Fruit fly (Drosophila melanogaster) whole organism, prepupa: ENCODE data around the gene Qsox2.

Experiments
- CG10631 ChIP-seq: fragments of 200-800 bp; sonication (Bioruptor generic); optimal IDR thresholded peaks from 2 replicates; lab custom pipeline; 2016; ENCODE audit warnings: missing biosample characterization, missing genetic modification characterization
- CG10669 ChIP-seq: fragments of 200-800 bp; sonication (Bioruptor generic); optimal IDR thresholded peaks from 3 replicates; lab custom pipeline; 2018; ENCODE audit warnings: missing biosample characterization, mild to moderate bottlenecking, missing genetic modification characterization, moderate library complexity
- CG11294 ChIP-seq: fragments of 200-800 bp; sonication (Bioruptor generic); IDR thresholded peaks from 2 replicates; pipeline ENCODE4 v1.3.6; 2022; ENCODE audit warnings: missing biosample characterization, missing genetic modification characterization
- CG11762 ChIP-seq: fragments of 200-800 bp; sonication (Bioruptor generic); optimal IDR thresholded peaks from 3 replicates; lab custom pipeline; 2016; ENCODE audit warnings: missing biosample characterization, missing genetic modification characterization; ENCODE audit not compliant: insufficient read depth
- CG11902 ChIP-seq: fragments of 200-800 bp; sonication (Bioruptor generic); optimal IDR thresholded peaks from 3 replicates; lab custom pipeline; 2016; ENCODE audit warnings: missing biosample characterization, missing genetic modification characterization
- CG15336 ChIP-seq: fragments of 200-800 bp; sonication (Bioruptor generic); IDR thresholded peaks from 2 replicates; pipeline ENCODE4 v1.3.6; 2022; ENCODE audit warnings: missing biosample characterization, missing genetic modification characterization
- CG16779 ChIP-seq: fragments of 200-800 bp; sonication (Bioruptor generic); optimal IDR thresholded peaks from 3 replicates; lab custom pipeline; 2017; ENCODE audit warnings: missing biosample characterization, mild to moderate bottlenecking, missing genetic modification characterization
- CG3032 ChIP-seq: fragments of 200-800 bp; optimal IDR thresholded peaks from 2 replicates; lab custom pipeline; 2019; ENCODE audit warnings: missing biosample characterization, mild to moderate bottlenecking, missing genetic modification characterization, moderate library complexity
- CG31627 ChIP-seq: fragments of 200-800 bp; sonication (Bioruptor generic); optimal IDR thresholded peaks from 3 replicates; lab custom pipeline; 2016; ENCODE audit warnings: missing biosample characterization, missing genetic modification characterization
- CG32006 ChIP-seq: fragments of 200-800 bp; sonication (Bioruptor generic); optimal IDR thresholded peaks from 3 replicates; lab custom pipeline; 2017; ENCODE audit warnings: missing biosample characterization, mild to moderate bottlenecking, missing genetic modification characterization
- CG3919 ChIP-seq: fragments of 200-800 bp; sonication (Bioruptor generic); optimal IDR thresholded peaks from 3 replicates; lab custom pipeline; 2016; ENCODE audit warnings: missing biosample characterization, missing genetic modification characterization
- CG4318 ChIP-seq: fragments of 200-800 bp; sonication (Bioruptor generic); optimal IDR thresholded peaks from 3 replicates; lab custom pipeline; 2017; ENCODE audit warnings: missing biosample characterization, mild to moderate bottlenecking, missing genetic modification characterization
- CG6163 ChIP-seq: fragments of 200-800 bp; sonication (Bioruptor generic); IDR thresholded peaks from 3 replicates; pipeline ENCODE4 v1.3.6; 2022; ENCODE audit warnings: missing biosample characterization, missing genetic modification characterization
- CG6276 ChIP-seq: fragments of 200-800 bp; sonication (Bioruptor generic); optimal IDR thresholded peaks from 2 replicates; lab custom pipeline; 2017; ENCODE audit warnings: missing biosample characterization, mild to moderate bottlenecking, missing genetic modification characterization
- CG6808 ChIP-seq: fragments of 200-800 bp; sonication (Bioruptor generic); optimal IDR thresholded peaks from 3 replicates; lab custom pipeline; 2017; ENCODE audit warnings: missing biosample characterization, missing genetic modification characterization, mild to moderate bottlenecking, moderate library complexity, missing genetic modification reagents
- CG6854 ChIP-seq: fragments of 200-800 bp; sonication (Bioruptor generic); optimal IDR thresholded peaks from 2 replicates; lab custom pipeline; 2017; ENCODE audit warnings: missing biosample characterization, mild to moderate bottlenecking, missing genetic modification characterization
- CG7368 ChIP-seq: fragments of 200-800 bp; sonication (Bioruptor generic); optimal IDR thresholded peaks from 3 replicates; lab custom pipeline; 2016; ENCODE audit warnings: missing biosample characterization, missing genetic modification characterization
- CG8119 ChIP-seq: fragments of 200-800 bp; sonication (Bioruptor generic); IDR thresholded peaks from 3 replicates; pipeline ENCODE4 v1.3.6; 2022; ENCODE audit warnings: missing biosample characterization, missing genetic modification characterization
- CG8319 ChIP-seq: fragments of 200-800 bp; sonication (Bioruptor generic); optimal IDR thresholded peaks from 3 replicates; lab custom pipeline; 2016; ENCODE audit warnings: missing biosample characterization, missing genetic modification characterization
- CG8632 ChIP-seq: fragments of 200-800 bp; sonication (Bioruptor generic); optimal IDR thresholded peaks from 3 replicates; lab custom pipeline; 2016; ENCODE audit warnings: missing biosample characterization, missing genetic modification characterization
- CG9139 ChIP-seq: fragments of 200-800 bp; sonication (Bioruptor generic); optimal IDR thresholded peaks from 3 replicates; lab custom pipeline; 2017; ENCODE audit warnings: missing biosample characterization, mild to moderate bottlenecking, missing genetic modification characterization
- Eip75B ChIP-seq: fragments of 200-800 bp; sonication (Bioruptor generic); optimal IDR thresholded peaks from 3 replicates; lab custom pipeline; 2016; ENCODE audit warnings: missing biosample characterization, missing genetic modification characterization
- Eip78C ChIP-seq: fragments of 200-800 bp; sonication (Bioruptor generic); peaks from one replicate; lab custom pipeline; 2016; ENCODE audit warnings: missing biosample characterization, missing genetic modification characterization
- Eip93F ChIP-seq: fragments of 200-800 bp; sonication (Bioruptor generic); optimal IDR thresholded peaks from 2 replicates; lab custom pipeline; 2016; ENCODE audit warnings: missing biosample characterization, mild to moderate bottlenecking, missing genetic modification characterization
- Ets21C ChIP-seq: fragments of 200-800 bp; sonication (Bioruptor generic); optimal IDR thresholded peaks from 3 replicates; lab custom pipeline; 2016; ENCODE audit warnings: missing biosample characterization, missing genetic modification characterization
- Ets96B ChIP-seq: fragments of 200-800 bp; optimal IDR thresholded peaks from 2 replicates; lab custom pipeline; 2019; ENCODE audit warnings: missing biosample characterization, mild to moderate bottlenecking, missing genetic modification characterization, moderate library complexity
- Gug ChIP-seq: fragments of 200-800 bp; sonication (Bioruptor generic); IDR thresholded peaks from 2 replicates; pipeline ENCODE4 v1.3.6; 2022; ENCODE audit warnings: missing biosample characterization, missing genetic modification characterization
- Hr38 ChIP-seq: sonication (Bioruptor generic); optimal IDR thresholded peaks from 2 replicates; lab custom pipeline; 2016; ENCODE audit warnings: missing biosample characterization, missing genetic modification characterization
- Hr39 ChIP-seq: fragments of 200-800 bp; sonication (Bioruptor generic); optimal IDR thresholded peaks from 2 replicates; lab custom pipeline; 2016; ENCODE audit warnings: missing biosample characterization, missing genetic modification characterization
- Hr4 ChIP-seq: fragments of 200-800 bp; sonication (Bioruptor generic); optimal IDR thresholded peaks from 3 replicates; lab custom pipeline; 2016; ENCODE audit warnings: missing biosample characterization, missing genetic modification characterization
- Lpt ChIP-seq: fragments of 200-800 bp; sonication (Bioruptor generic); optimal IDR thresholded peaks from 3 replicates; lab custom pipeline; 2016; ENCODE audit warnings: missing biosample characterization, missing genetic modification characterization
- Met ChIP-seq: fragments of 200-800 bp; sonication (Bioruptor generic); optimal IDR thresholded peaks from 3 replicates; lab custom pipeline; 2016; ENCODE audit warnings: missing biosample characterization, missing genetic modification characterization
- OdsH ChIP-seq: fragments of 200-800 bp; sonication (Bioruptor generic); optimal IDR thresholded peaks from 3 replicates; lab custom pipeline; 2016; ENCODE audit warnings: missing biosample characterization, missing genetic modification characterization
- Smox ChIP-seq: fragments of 200-800 bp; sonication (Bioruptor generic); optimal IDR thresholded peaks from 3 replicates; lab custom pipeline; 2016; ENCODE audit warnings: missing biosample characterization, missing genetic modification characterization
- Sox102F ChIP-seq: fragments of 200-800 bp; sonication (Bioruptor generic); optimal IDR thresholded peaks from 2 replicates; lab custom pipeline; 2016; ENCODE audit warnings: missing biosample characterization, mild to moderate bottlenecking, missing genetic modification characterization
- Sox15 ChIP-seq: fragments of 200-800 bp; sonication (Bioruptor generic); optimal IDR thresholded peaks from 3 replicates; lab custom pipeline; 2016; ENCODE audit warnings: missing biosample characterization, missing genetic modification characterization
- achi ChIP-seq: fragments of 200-800 bp; sonication (Bioruptor generic); optimal IDR thresholded peaks from 3 replicates; lab custom pipeline; 2016; ENCODE audit warnings: missing biosample characterization, missing genetic modification characterization
- cyc ChIP-seq: fragments of 200-800 bp; sonication (Bioruptor generic); optimal IDR thresholded peaks from 3 replicates; lab custom pipeline; 2016; ENCODE audit warnings: missing biosample characterization, missing genetic modification characterization
- dac ChIP-seq: fragments of 200-800 bp; sonication (Bioruptor generic); optimal IDR thresholded peaks from 2 replicates; lab custom pipeline; 2017; ENCODE audit warnings: missing biosample characterization, mild to moderate bottlenecking, missing genetic modification characterization
- eg ChIP-seq: fragments of 200-800 bp; sonication (Bioruptor generic); IDR thresholded peaks from 3 replicates; pipeline ENCODE4 v1.3.6; 2022; ENCODE audit warnings: missing biosample characterization, missing genetic modification characterization
- esn ChIP-seq: fragments of 200-800 bp; sonication (Bioruptor generic); optimal IDR thresholded peaks from 2 replicates; lab custom pipeline; 2016; ENCODE audit warnings: missing biosample characterization, mild to moderate bottlenecking, missing genetic modification characterization, moderate library complexity
- fd59A ChIP-seq: fragments of 200-800 bp; sonication (Bioruptor generic); optimal IDR thresholded peaks from 2 replicates; lab custom pipeline; 2017; ENCODE audit warnings: missing biosample characterization, mild to moderate bottlenecking, missing genetic modification characterization, missing genetic modification reagents
- fd85E ChIP-seq: fragments of 200-800 bp; sonication (Bioruptor generic); optimal IDR thresholded peaks from 3 replicates; lab custom pipeline; 2016; ENCODE audit warnings: missing biosample characterization, missing genetic modification characterization
- fkh ChIP-seq: fragments of 200-800 bp; sonication (Bioruptor generic); optimal IDR thresholded peaks from 3 replicates; lab custom pipeline; 2017; ENCODE audit warnings: missing biosample characterization, mild to moderate bottlenecking, missing genetic modification characterization, moderate library complexity
- lz ChIP-seq: fragments of 200-800 bp; sonication (Bioruptor generic); optimal IDR thresholded peaks from 3 replicates; lab custom pipeline; 2016; ENCODE audit warnings: missing biosample characterization, missing genetic modification characterization
- net ChIP-seq: fragments of 200-800 bp; sonication (Bioruptor generic); optimal IDR thresholded peaks from 3 replicates; lab custom pipeline; 2016; ENCODE audit warnings: missing biosample characterization, missing genetic modification characterization
- pdm3 ChIP-seq: fragments of 200-800 bp; sonication (Bioruptor generic); optimal IDR thresholded peaks from 3 replicates; lab custom pipeline; 2016; ENCODE audit warnings: missing biosample characterization, missing genetic modification characterization
- salr ChIP-seq, 2 experiments: fragments of 200-800 bp; sonication (Bioruptor generic); optimal IDR thresholded peaks; 3 replicates each; lab custom pipeline; 2016 to 2018; ENCODE audit warnings: missing biosample characterization in 2 of 2, missing genetic modification characterization in 2 of 2, mild to moderate bottlenecking in 1 of 2
- spab ChIP-seq: fragments of 200-800 bp; sonication (Bioruptor generic); optimal IDR thresholded peaks from 2 replicates; lab custom pipeline; 2017; ENCODE audit warnings: missing biosample characterization, mild to moderate bottlenecking, missing genetic modification characterization, missing genetic modification reagents
- ss ChIP-seq, 2 experiments: fragments of 200-800 bp; sonication (Bioruptor generic); optimal IDR thresholded peaks; 2 replicates in 1 of 2; 3 replicates in 1 of 2; lab custom pipeline; 2017 to 2018; ENCODE audit warnings: mild to moderate bottlenecking in 2 of 2, missing biosample characterization in 2 of 2, missing genetic modification characterization in 2 of 2, moderate library complexity in 1 of 2
- svp ChIP-seq: fragments of 200-800 bp; sonication (Bioruptor generic); peaks from one replicate; lab custom pipeline; 2016; ENCODE audit warnings: missing biosample characterization, missing genetic modification characterization
- topi ChIP-seq: fragments of 200-800 bp; sonication (Bioruptor generic); optimal IDR thresholded peaks from 3 replicates; lab custom pipeline; 2016; ENCODE audit warnings: missing biosample characterization, missing genetic modification characterization
- vri ChIP-seq: fragments of 200-800 bp; sonication (Bioruptor generic); optimal IDR thresholded peaks from 3 replicates; lab custom pipeline; 2016; ENCODE audit warnings: missing biosample characterization, mild to moderate bottlenecking, missing genetic modification characterization

Gene Qsox2

DNA sequence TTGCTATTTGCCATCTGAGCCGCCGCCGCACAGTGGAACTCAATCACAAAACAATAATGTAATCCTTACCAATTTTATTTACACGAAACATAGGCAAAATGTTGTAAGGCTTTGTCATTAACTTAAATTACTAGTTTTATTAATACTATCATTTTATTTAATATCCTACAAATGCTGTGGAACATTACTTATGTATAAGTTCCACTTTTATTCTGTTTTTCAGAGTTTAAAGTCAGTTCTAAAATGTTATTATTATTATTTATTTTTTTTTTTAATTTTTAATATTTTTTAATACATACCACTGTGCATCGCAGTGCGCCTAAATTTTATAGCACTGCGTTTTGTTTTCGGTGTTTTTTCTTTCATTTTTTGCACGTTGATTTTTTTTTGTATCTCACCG lies 17.8 kb downstream of the Qsox2 start:
- TF ChIP-seq Hr4 (GFP tag; lab: Kevin White, UChicago) (peak; percentile 75), CG8319 (GFP tag; lab: Kevin White, UChicago) (peak; percentile 7), CG11902 (GFP tag; lab: Kevin White, UChicago) (peak; percentile 26), CG31627 (GFP tag; lab: Kevin White, UChicago) (no peak), CG10669 (GFP tag; lab: Kevin White, UChicago) (no peak), CG16779 (peak; percentile 36), CG10631 (GFP tag; lab: Kevin White, UChicago) (peak; percentile 53), Ets96B (tag; lab: Kevin White, UChicago) (peak; percentile 50), CG11294 (GFP tag; lab: Robert Waterston, UW) (peak; percentile 75), esn (GFP tag; lab: Kevin White, UChicago) (peak; percentile 26), CG6854 (no peak), net (GFP tag; lab: Kevin White, UChicago) (peak; percentile 55), Gug (GFP tag; lab: Robert Waterston, UW) (peak; percentile 38; the same call in 1 of the 2 replicates), ss (GFP tag; optimal IDR thresholded peaks at IDR 0.05; lab: Kevin White, UChicago) (peak in 1 of 2 experiments; percentile 24), Met (GFP tag; lab: Kevin White, UChicago) (peak; percentile 25), CG11762 (GFP tag; lab: Kevin White, UChicago) (peak; percentile 59), Eip78C (GFP tag; lab: Kevin White, UChicago) (peak; percentile 89), CG3032 (tag; lab: Kevin White, UChicago) (no peak), Smox (GFP tag; lab: Kevin White, UChicago) (peak; percentile 18), dac (GFP tag; lab: Kevin White, UChicago) (peak; percentile 11), cyc (GFP tag; lab: Kevin White, UChicago) (no peak), CG3919 (peak; percentile 38), CG7368 (peak; percentile 19), Ets21C (GFP tag; lab: Kevin White, UChicago) (no peak), CG6163 (GFP tag; lab: Robert Waterston, UW) (peak; percentile 56; the same call in 1 of the 3 replicates), svp (GFP tag; lab: Kevin White, UChicago) (peak; percentile 66), CG15336 (GFP tag; lab: Robert Waterston, UW) (peak; percentile 93), achi (peak; percentile 73), Hr38 (GFP tag; lab: Kevin White, UChicago) (no peak), CG8119 (GFP tag; lab: Robert Waterston, UW) (peak; percentile 90), topi (GFP tag; lab: Kevin White, UChicago) (peak; percentile 8), fd59A (no peak), lz (GFP tag; lab: Kevin White, UChicago) (no peak), CG6808 (GFP tag; lab: Kevin White, UChicago) (no peak), OdsH (GFP tag; lab: Kevin White, UChicago) (peak; percentile 76), Sox15 (GFP tag; lab: Kevin White, UChicago) (peak; percentile 30), Hr39 (GFP tag; lab: Kevin White, UChicago) (no peak), CG32006 (GFP tag; lab: Kevin White, UChicago) (peak; percentile 90), spab (peak; percentile 28), eg (GFP tag; lab: Robert Waterston, UW) (peak; percentile 88), Eip75B (GFP tag; lab: Kevin White, UChicago) (peak; percentile 9), Eip93F (GFP tag; lab: Kevin White, UChicago) (no peak), pdm3 (GFP tag; lab: Kevin White, UChicago) (peak; percentile 55), CG6276 (GFP tag; lab: Kevin White, UChicago) (peak; percentile 73), CG9139 (GFP tag; lab: Kevin White, UChicago) (peak; percentile 15), CG4318 (GFP tag; lab: Kevin White, UChicago) (peak; percentile 77), vri (GFP tag; lab: Kevin White, UChicago) (no peak), salr (GFP tag; optimal IDR thresholded peaks at IDR 0.05; lab: Kevin White, UChicago) (peak in 1 of 2 experiments; percentile 81), fd85E (GFP tag; lab: Kevin White, UChicago) (no peak), Lpt (GFP tag; lab: Kevin White, UChicago) (peak; percentile 54), Sox102F (GFP tag; lab: Kevin White, UChicago) (peak; percentile 8), fkh (GFP tag; lab: Kevin White, UChicago) (no peak), CG8632 (peak; percentile 70)
